Fruit fly (Drosophila melanogaster): ENCODE data around the gene mys.
A peak's percentile ranks its signal among the peaks of the same experiment; 100 is the strongest.

dm6 chrX:8114476-8115342, 53.3 kb downstream of the mys start:
- TF ChIP-seq fru (GFP tag; optimal IDR thresholded peaks at IDR 0.05) (no peak), psq (GFP tag; optimal IDR thresholded peaks at IDR 0.05) (peak; percentile 7), tai (GFP tag; optimal IDR thresholded peaks at IDR 0.05) (no peak), woc (GFP tag; optimal IDR thresholded peaks at IDR 0.05) (peak; percentile 25), Dfd (GFP tag; optimal IDR thresholded peaks at IDR 0.05) (no peak), CG32264 (GFP tag; optimal IDR thresholded peaks at IDR 0.05) (no peak), h (GFP tag; optimal IDR thresholded peaks at IDR 0.05) (peak; percentile 20)
